Worm (Caenorhabditis elegans) whole organism, L2 larva: ENCODE results near the gene adk-1.

Experiments
- ZK546.5 ChIP-seq: sonication (generic microtip); optimal IDR thresholded peaks from 2 replicates; lab custom pipeline; 2017; ENCODE audit warnings: missing biosample characterization, missing genetic modification characterization
- ceh-16 ChIP-seq: fragments of 150-350 bp; optimal IDR thresholded peaks from 2 replicates; lab custom pipeline; 2014; ENCODE audit warnings: missing biosample characterization, missing genetic modification characterization
- ceh-82 ChIP-seq: fragments of 150-350 bp; optimal IDR thresholded peaks from 2 replicates; lab custom pipeline; 2014; ENCODE audit warnings: missing biosample characterization, missing genetic modification characterization
- lsy-2 ChIP-seq, 2 experiments: fragments of 150-350 bp in 1 of 2; sonication (generic microtip) in 1 of 2; optimal IDR thresholded peaks; 2 replicates each; lab custom pipeline; 2014 to 2017; ENCODE audit warnings: missing biosample characterization in 2 of 2, missing genetic modification characterization in 2 of 2
- mab-5 ChIP-seq: fragments of 150-350 bp; optimal IDR thresholded peaks from 2 replicates; lab custom pipeline; 2014; ENCODE audit warnings: missing biosample characterization, missing genetic modification characterization
- nhr-10 ChIP-seq: sonication (generic microtip); optimal IDR thresholded peaks from 2 replicates; lab custom pipeline; 2017; ENCODE audit warnings: missing biosample characterization, missing genetic modification characterization
- nhr-237 ChIP-seq: fragments of 150-350 bp; optimal IDR thresholded peaks from 2 replicates; lab custom pipeline; 2014; ENCODE audit warnings: missing biosample characterization, missing genetic modification characterization
- sem-4 ChIP-seq: fragments of 150-350 bp; optimal IDR thresholded peaks from 2 replicates; lab custom pipeline; 2014; ENCODE audit warnings: missing biosample characterization, missing genetic modification reagents, missing genetic modification characterization
- unc-62 ChIP-seq: fragments of 150-350 bp; optimal IDR thresholded peaks from 2 replicates; lab custom pipeline; 2014; ENCODE audit warnings: missing biosample characterization, missing genetic modification reagents, missing genetic modification characterization

DNA sequence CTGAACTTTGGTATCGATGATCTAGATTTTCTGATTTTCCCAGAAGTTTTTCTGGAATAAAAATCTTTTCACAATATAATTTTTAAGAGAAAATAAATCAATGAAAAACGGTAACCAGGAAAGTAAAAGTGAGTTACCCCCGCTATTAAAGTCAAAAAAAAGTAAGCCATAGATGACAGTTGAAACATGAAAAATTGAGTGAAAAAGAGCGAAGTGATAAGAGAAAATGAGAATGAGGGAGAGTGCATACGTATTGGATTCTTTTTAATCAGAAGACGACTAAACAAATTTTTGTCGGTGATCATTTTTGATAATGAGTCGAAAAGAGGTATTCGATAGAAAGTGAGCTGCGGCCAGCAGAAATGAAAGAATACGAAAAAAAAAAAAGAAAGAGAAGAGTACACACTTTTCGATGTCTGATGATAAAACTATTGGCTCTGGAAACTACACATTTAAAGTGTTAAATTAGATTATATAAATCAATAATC, 48.9 kb upstream of the adk-1 start, which contains the start of gene gtl-1:
- TF ChIP-seq mab-5 (tag; lab: Kevin White, UChicago) (no peak), sem-4 (tag; lab: Kevin White, UChicago) (no peak), ceh-82 (no peak), unc-62 (GFP tag; lab: Kevin White, UChicago) (no peak), nhr-237 (no peak), ZK546.5 (tag; lab: Kevin White, UChicago) (no peak), lsy-2 (tag; optimal IDR thresholded peaks at IDR 0.05; lab: Kevin White, UChicago) (no peak), ceh-16 (tag; lab: Kevin White, UChicago) (no peak), nhr-10 (tag; lab: Kevin White, UChicago) (no peak)
